Worm (Caenorhabditis elegans): ENCODE results near the gene C10E2.1.

ce11 chrX:16811974-16812373, 49.3 kb downstream of the C10E2.1 start:
- TF ChIP-seq nhr-12 (tag; optimal IDR thresholded peaks at IDR 0.05), result no peak
- no peak for TF ChIP-seq ceh-39 (tag; optimal IDR thresholded peaks at IDR 0.05)
- no peak for TF ChIP-seq M03D4.4 (tag; optimal IDR thresholded peaks at IDR 0.05)
- TF ChIP-seq unc-39 (tag; optimal IDR thresholded peaks at IDR 0.05), result no peak
- peak; percentile 0 for TF ChIP-seq unc-62 (GFP tag; optimal IDR thresholded peaks at IDR 0.05)
- no peak for TF ChIP-seq lsy-2 (tag; optimal IDR thresholded peaks at IDR 0.05)
- TF ChIP-seq elt-3 (tag; optimal IDR thresholded peaks at IDR 0.05), result no peak
- TF ChIP-seq ces-1 (GFP tag; optimal IDR thresholded peaks at IDR 0.05), result no peak
- no peak for TF ChIP-seq blmp-1 (tag; optimal IDR thresholded peaks at IDR 0.05)
- no peak for TF ChIP-seq elt-1 (tag; optimal IDR thresholded peaks at IDR 0.05; ENCODE audit: borderline replicate concordance, insufficient read depth)
- no peak for TF ChIP-seq nhr-2 (tag; optimal IDR thresholded peaks at IDR 0.05)

All from whole organism, mixed stage, embryonic.